Fruit fly (Drosophila melanogaster) whole organism, embryonic: ENCODE measurements around the gene Top3beta.
A peak's percentile ranks its signal among the peaks of the same experiment; 100 is the strongest.

Experiments used
- CG11093 ChIP-seq: fragments of 200-800 bp; sonication (Bioruptor generic); IDR thresholded peaks from 3 replicates; pipeline ENCODE4 v1.3.6; 2022; ENCODE audit warnings: missing biosample characterization, missing genetic modification characterization
- CG14965 ChIP-seq: fragments of 200-800 bp; sonication (Bioruptor generic); optimal IDR thresholded peaks from 2 replicates; lab custom pipeline; 2016; ENCODE audit warnings: missing biosample characterization, missing genetic modification characterization, borderline replicate concordance
- CG15696 ChIP-seq: fragments of 200-800 bp; sonication (Bioruptor generic); optimal IDR thresholded peaks from 2 replicates; lab custom pipeline; 2019; ENCODE audit warnings: missing biosample characterization, mild to moderate bottlenecking, missing genetic modification characterization, moderate library complexity
- CG1603 ChIP-seq: fragments of 200-800 bp; sonication (Bioruptor generic); optimal IDR thresholded peaks from 2 replicates; lab custom pipeline; 2019; ENCODE audit warnings: missing biosample characterization, mild to moderate bottlenecking, missing genetic modification characterization, moderate library complexity
- CG17568 ChIP-seq: fragments of 200-800 bp; sonication (Bioruptor generic); optimal IDR thresholded peaks from 2 replicates; lab custom pipeline; 2018; ENCODE audit warnings: missing biosample characterization, mild to moderate bottlenecking, missing genetic modification characterization, moderate library complexity
- CG1792 ChIP-seq: fragments of 200-800 bp; sonication (Bioruptor generic); optimal IDR thresholded peaks from 2 replicates; lab custom pipeline; 2016; ENCODE audit warnings: missing biosample characterization, missing genetic modification characterization
- CG18619 ChIP-seq: fragments of 200-800 bp; sonication (Bioruptor generic); optimal IDR thresholded peaks from 3 replicates; lab custom pipeline; 2017; ENCODE audit warnings: missing biosample characterization, mild to moderate bottlenecking, missing genetic modification characterization
- CG2129 ChIP-seq: fragments of 200-800 bp; sonication (Bioruptor generic); IDR thresholded peaks from 2 replicates; pipeline ENCODE4 v1.3.6; 2022; ENCODE audit warnings: missing biosample characterization, missing genetic modification characterization; ENCODE audit not compliant: partially characterized antibody
- CG33557 ChIP-seq: fragments of 200-800 bp; sonication (Bioruptor generic); optimal IDR thresholded peaks from 2 replicates; lab custom pipeline; 2019; ENCODE audit warnings: missing biosample characterization, mild to moderate bottlenecking, missing genetic modification characterization, moderate library complexity
- CG3995 ChIP-seq: fragments of 200-800 bp; sonication (Bioruptor generic); optimal IDR thresholded peaks from 3 replicates; lab custom pipeline; 2016; ENCODE audit warnings: missing biosample characterization, missing genetic modification characterization
- CG6813 ChIP-seq: fragments of 200-800 bp; sonication (Bioruptor generic); optimal IDR thresholded peaks from 2 replicates; lab custom pipeline; 2017; ENCODE audit warnings: missing biosample characterization, missing genetic modification characterization, mild to moderate bottlenecking, moderate library complexity, missing genetic modification reagents
- CG8765 ChIP-seq: fragments of 200-800 bp; sonication (Bioruptor generic); IDR thresholded peaks from 2 replicates; pipeline ENCODE4 v1.3.6; 2022; ENCODE audit warnings: missing biosample characterization, missing genetic modification characterization
- CG9727 ChIP-seq: fragments of 200-800 bp; sonication (Bioruptor generic); optimal IDR thresholded peaks from 3 replicates; lab custom pipeline; 2017; ENCODE audit warnings: missing biosample characterization, mild to moderate bottlenecking, missing genetic modification characterization
- CG9817 ChIP-seq: fragments of 200-800 bp; sonication (Bioruptor generic); optimal IDR thresholded peaks from 2 replicates; lab custom pipeline; 2018; ENCODE audit warnings: missing biosample characterization, mild to moderate bottlenecking, missing genetic modification characterization, moderate library complexity
- E2f1 ChIP-seq: fragments of 200-800 bp; sonication (Bioruptor generic); IDR thresholded peaks from 2 replicates; pipeline ENCODE4 v1.3.6; 2022; ENCODE audit warnings: missing biosample characterization, missing genetic modification characterization
- ERR ChIP-seq: fragments of 200-800 bp; sonication (Bioruptor generic); optimal IDR thresholded peaks from 2 replicates; lab custom pipeline; 2016; ENCODE audit warnings: missing biosample characterization, missing genetic modification characterization
- Fer1 ChIP-seq: fragments of 200-800 bp; sonication (Bioruptor generic); optimal IDR thresholded peaks from 2 replicates; lab custom pipeline; 2017; ENCODE audit warnings: missing biosample characterization, mild to moderate bottlenecking, missing genetic modification characterization
- Lim3 ChIP-seq: fragments of 200-800 bp; sonication (Bioruptor generic); IDR thresholded peaks from 2 replicates; pipeline ENCODE4 v1.3.6; 2022; ENCODE audit warnings: missing biosample characterization, missing genetic modification characterization
- MTF-1 ChIP-seq: fragments of 200-800 bp; sonication (Bioruptor generic); optimal IDR thresholded peaks from 2 replicates; lab custom pipeline; 2018; ENCODE audit warnings: missing biosample characterization, mild to moderate bottlenecking, missing genetic modification characterization, borderline replicate concordance
- NC2β ChIP-seq: fragments of 200-800 bp; sonication (Bioruptor generic); optimal IDR thresholded peaks from 2 replicates; lab custom pipeline; 2016; ENCODE audit warnings: missing biosample characterization, missing genetic modification characterization
- Nf-YB ChIP-seq: fragments of 200-800 bp; sonication (Bioruptor generic); optimal IDR thresholded peaks from 3 replicates; lab custom pipeline; 2019; ENCODE audit warnings: missing biosample characterization, mild to moderate bottlenecking, missing genetic modification characterization, moderate library complexity
- Poxn ChIP-seq: fragments of 200-800 bp; sonication (Bioruptor generic); IDR thresholded peaks from 2 replicates; pipeline ENCODE4 v1.3.6; 2022; ENCODE audit warnings: missing biosample characterization, missing genetic modification characterization
- Sin3A ChIP-seq: fragments of >200 bp; optimal IDR thresholded peaks from 2 replicates; lab custom pipeline; 2018
- Spps ChIP-seq: fragments of 200-800 bp; sonication (Bioruptor generic); optimal IDR thresholded peaks from 2 replicates; lab custom pipeline; 2018; ENCODE audit warnings: missing biosample characterization, mild to moderate bottlenecking, missing genetic modification characterization
- aop ChIP-seq: fragments of 200-800 bp; sonication (Bioruptor generic); IDR thresholded peaks from 2 replicates; pipeline ENCODE4 v1.3.6; 2022; ENCODE audit warnings: missing biosample characterization, missing genetic modification characterization
- ap ChIP-seq: fragments of 200-800 bp; sonication (Bioruptor generic); IDR thresholded peaks from 2 replicates; pipeline ENCODE4 v1.3.6; 2022; ENCODE audit warnings: missing biosample characterization, missing genetic modification characterization
- ash1 ChIP-seq: fragments of 200-800 bp; sonication (Bioruptor generic); optimal IDR thresholded peaks from 2 replicates; lab custom pipeline; 2018; ENCODE audit warnings: missing biosample characterization, mild to moderate bottlenecking, missing genetic modification characterization
- btn ChIP-seq: fragments of 200-800 bp; sonication (Bioruptor generic); optimal IDR thresholded peaks from 2 replicates; lab custom pipeline; 2016; ENCODE audit warnings: missing biosample characterization, missing genetic modification characterization
- chif ChIP-seq, 2 experiments: fragments of 200-800 bp; sonication (Bioruptor generic); optimal IDR thresholded peaks; 3 replicates each; lab custom pipeline; 2016; ENCODE audit warnings: missing biosample characterization in 2 of 2, missing genetic modification characterization in 2 of 2
- cwo ChIP-seq: fragments of 200-800 bp; sonication (Bioruptor generic); optimal IDR thresholded peaks from 3 replicates; lab custom pipeline; 2017; ENCODE audit warnings: missing biosample characterization, missing genetic modification characterization, mild to moderate bottlenecking, moderate library complexity, missing genetic modification reagents
- dmrt99B ChIP-seq: fragments of 200-800 bp; sonication (Bioruptor generic); optimal IDR thresholded peaks from 2 replicates; lab custom pipeline; 2018; ENCODE audit warnings: missing biosample characterization, mild to moderate bottlenecking, missing genetic modification characterization, moderate library complexity
- fd102C ChIP-seq: fragments of 200-800 bp; sonication (Bioruptor generic); optimal IDR thresholded peaks from 2 replicates; lab custom pipeline; 2018; ENCODE audit warnings: missing biosample characterization, mild to moderate bottlenecking, missing genetic modification characterization, moderate library complexity
- fd3F ChIP-seq: fragments of 200-800 bp; sonication (Bioruptor generic); optimal IDR thresholded peaks from 2 replicates; lab custom pipeline; 2018; ENCODE audit warnings: missing biosample characterization, mild to moderate bottlenecking, missing genetic modification characterization, moderate library complexity
- fd96Cb ChIP-seq: fragments of 200-800 bp; sonication (Bioruptor generic); optimal IDR thresholded peaks from 2 replicates; lab custom pipeline; 2018; ENCODE audit warnings: missing biosample characterization, mild to moderate bottlenecking, missing genetic modification characterization, moderate library complexity
- fu2 ChIP-seq: fragments of 200-800 bp; sonication (Bioruptor generic); optimal IDR thresholded peaks from 2 replicates; lab custom pipeline; 2016; ENCODE audit warnings: missing biosample characterization, missing genetic modification characterization
- gce ChIP-seq: fragments of 200-800 bp; sonication (Bioruptor generic); IDR thresholded peaks from 3 replicates; pipeline ENCODE4 v1.3.6; 2022; ENCODE audit warnings: missing biosample characterization, missing genetic modification characterization
- gcm ChIP-seq: fragments of 200-800 bp; sonication (Bioruptor generic); optimal IDR thresholded peaks from 2 replicates; lab custom pipeline; 2019; ENCODE audit warnings: missing biosample characterization, mild to moderate bottlenecking, missing genetic modification characterization, moderate library complexity
- grn ChIP-seq: fragments of 200-800 bp; sonication (Bioruptor generic); optimal IDR thresholded peaks from 3 replicates; lab custom pipeline; 2017; ENCODE audit warnings: missing biosample characterization, missing genetic modification characterization
- hb ChIP-seq: fragments of 200-800 bp; sonication (Bioruptor generic); IDR thresholded peaks from 3 replicates; pipeline ENCODE4 v1.3.6; 2022; ENCODE audit warnings: missing biosample characterization, missing genetic modification characterization; ENCODE audit not compliant: partially characterized antibody
- ken ChIP-seq: fragments of 200-800 bp; sonication (Bioruptor generic); IDR thresholded peaks from 3 replicates; pipeline ENCODE4 v1.3.6; 2022; ENCODE audit warnings: missing biosample characterization, missing genetic modification characterization
- lab ChIP-seq: fragments of 200-800 bp; sonication (Bioruptor generic); optimal IDR thresholded peaks from 3 replicates; lab custom pipeline; 2017; ENCODE audit warnings: missing biosample characterization, missing genetic modification characterization, mild to moderate bottlenecking, moderate library complexity, missing genetic modification reagents
- pan ChIP-seq, 4 experiments: fragments of >200 bp in 3 of 4; fragments of 200-800 bp in 1 of 4; sonication (Bioruptor generic) in 1 of 4; optimal IDR thresholded peaks in 3 of 4; IDR thresholded peaks in 1 of 4; 2 replicates each; pipeline versions ENCODE4 v1.3.6 to Lab custom; 2017 to 2022; ENCODE audit warnings: missing biosample characterization in 2 of 4, missing genetic modification characterization in 2 of 4, mixed read lengths in 1 of 4
- ranshi ChIP-seq: fragments of 200-800 bp; sonication (Bioruptor generic); IDR thresholded peaks from 2 replicates; pipeline ENCODE4 v1.3.6; 2022; ENCODE audit warnings: missing biosample characterization, missing genetic modification characterization
- repo ChIP-seq: fragments of 200-800 bp; sonication (Bioruptor generic); optimal IDR thresholded peaks from 2 replicates; lab custom pipeline; 2016; ENCODE audit warnings: missing biosample characterization, missing genetic modification characterization
- ro ChIP-seq: fragments of 200-800 bp; sonication (Bioruptor generic); IDR thresholded peaks from 2 replicates; pipeline ENCODE4 v1.3.6; 2022; ENCODE audit warnings: missing biosample characterization, missing genetic modification characterization
- sens ChIP-seq: fragments of 200-800 bp; sonication (Bioruptor generic); peaks from one replicate; lab custom pipeline; 2016; ENCODE audit warnings: missing biosample characterization, missing genetic modification characterization
- slp2 ChIP-seq: fragments of 200-800 bp; sonication (Bioruptor generic); optimal IDR thresholded peaks from 2 replicates; lab custom pipeline; 2016; ENCODE audit warnings: missing biosample characterization, missing genetic modification characterization
- sr ChIP-seq: fragments of 200-800 bp; sonication (Bioruptor generic); IDR thresholded peaks from 3 replicates; pipeline ENCODE4 v1.3.6; 2022; ENCODE audit warnings: missing biosample characterization, missing genetic modification characterization
- vvl ChIP-seq: fragments of 200-800 bp; sonication (Bioruptor generic); IDR thresholded peaks from 2 replicates; pipeline ENCODE4 v1.3.6; 2022; ENCODE audit warnings: missing biosample characterization, missing genetic modification characterization
- wor ChIP-seq: fragments of 200-800 bp; sonication (Bioruptor generic); IDR thresholded peaks from 2 replicates; pipeline ENCODE4 v1.3.6; 2022; ENCODE audit warnings: missing biosample characterization, missing genetic modification characterization

Top3beta gene

DNA sequence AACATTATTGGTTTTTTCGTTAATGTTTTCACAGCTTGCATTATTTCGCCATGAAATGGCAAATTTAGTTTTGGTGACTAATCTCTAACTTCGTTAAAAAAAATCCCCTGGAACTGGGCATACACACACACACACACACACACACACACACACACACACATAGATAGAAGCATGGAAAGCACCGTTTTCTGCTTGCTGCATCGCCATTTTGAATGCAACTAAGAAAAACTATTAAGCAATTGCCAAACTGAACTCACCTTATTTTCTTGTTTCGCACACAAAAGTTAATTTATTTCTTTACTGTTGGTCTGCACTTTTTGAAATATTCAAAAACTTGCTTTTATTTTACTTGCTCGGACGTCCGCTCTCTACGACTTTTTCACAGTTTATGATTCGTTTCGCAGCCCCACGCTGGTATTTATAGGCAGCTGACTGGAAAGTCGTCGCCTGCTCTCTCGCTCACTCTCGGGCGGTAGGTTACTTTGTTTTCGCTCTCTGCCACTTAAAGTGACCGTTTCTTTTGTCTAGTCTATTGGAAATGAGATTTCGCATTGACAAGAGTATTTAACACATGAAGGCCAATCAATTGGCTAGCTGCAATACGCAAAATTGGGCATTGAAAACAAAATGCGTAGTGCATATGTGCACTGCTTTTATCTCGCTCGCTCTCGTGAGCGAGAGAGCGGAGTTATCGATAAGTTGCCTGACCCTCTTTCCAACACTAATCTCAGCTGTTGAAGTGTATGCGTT, 8.7 kb downstream of the Top3beta start (continued):
- TF ChIP-seq hb (GFP tag; lab: Robert Waterston, UW) = no peak
- TF ChIP-seq CG33557 (GFP tag; lab: Kevin White, UChicago) = no peak
- TF ChIP-seq repo = peak; percentile 14
- TF ChIP-seq MTF-1 (GFP tag; lab: Kevin White, UChicago) = peak; percentile 18
- TF ChIP-seq fu2 (GFP tag; lab: Kevin White, UChicago) = no peak
- TF ChIP-seq pan (optimal IDR thresholded peaks at IDR 0.05; lab: Kevin White, UChicago) = no peak
- TF ChIP-seq pan (GFP tag; optimal IDR thresholded peaks at IDR 0.05 in 1 of 2, IDR thresholded peaks at IDR 0.05 in 1 of 2) = no peak
- TF ChIP-seq slp2 (GFP tag; lab: Kevin White, UChicago) = no peak
- no peak for TF ChIP-seq CG14965
- TF ChIP-seq ap (GFP tag; lab: Robert Waterston, UW) = no peak
- TF ChIP-seq fd102C (GFP tag; lab: Kevin White, UChicago) = no peak
- TF ChIP-seq gce (GFP tag; lab: Robert Waterston, UW) = no peak
- TF ChIP-seq ash1 (GFP tag; lab: Kevin White, UChicago) = no peak
- peak; percentile 46 for TF ChIP-seq CG9727 (GFP tag; lab: Kevin White, UChicago)
- TF ChIP-seq CG1792 (GFP tag; lab: Kevin White, UChicago) = no peak
- TF ChIP-seq lab (GFP tag; lab: Kevin White, UChicago) = peak; percentile 45
- no peak for TF ChIP-seq vvl
- no peak for TF ChIP-seq cwo (GFP tag; lab: Kevin White, UChicago)
- TF ChIP-seq wor (GFP tag; lab: Robert Waterston, UW) = no peak
- no peak for TF ChIP-seq fd3F (GFP tag; lab: Kevin White, UChicago)
- peak; percentile 10 for TF ChIP-seq gcm (GFP tag; lab: Kevin White, UChicago)
- no peak for TF ChIP-seq CG2129 (GFP tag; lab: Robert Waterston, UW)
- no peak for TF ChIP-seq CG8765 (GFP tag; lab: Robert Waterston, UW)
- TF ChIP-seq chif (GFP tag; optimal IDR thresholded peaks at IDR 0.05; lab: Kevin White, UChicago) = no peak
- TF ChIP-seq E2f1 = no peak
- TF ChIP-seq Poxn (GFP tag; lab: Robert Waterston, UW) = no peak
- TF ChIP-seq Lim3 (GFP tag; lab: Robert Waterston, UW) = no peak
- no peak for TF ChIP-seq dmrt99B (tag; lab: Kevin White, UChicago)
- peak; percentile 39 for TF ChIP-seq CG18619
- TF ChIP-seq Sin3A (lab: Kevin White, UChicago) = peak; percentile 15
- TF ChIP-seq grn = no peak
- no peak for TF ChIP-seq ranshi (GFP tag; lab: Robert Waterston, UW)
- TF ChIP-seq CG1603 (tag; lab: Kevin White, UChicago) = no peak
- TF ChIP-seq aop (GFP tag; lab: Robert Waterston, UW) = no peak
- TF ChIP-seq ro (GFP tag; lab: Robert Waterston, UW) = no peak
- no peak for TF ChIP-seq ken (GFP tag; lab: Robert Waterston, UW)
- peak; percentile 29 for TF ChIP-seq NC2β (GFP tag; lab: Kevin White, UChicago)
- no peak for TF ChIP-seq btn (GFP tag; lab: Kevin White, UChicago)
- TF ChIP-seq CG3995 (GFP tag; lab: Kevin White, UChicago) = no peak
- TF ChIP-seq CG15696 (tag; lab: Kevin White, UChicago) = no peak
- no peak for TF ChIP-seq fd96Cb (tag; lab: Kevin White, UChicago)
- TF ChIP-seq CG6813 (GFP tag; lab: Kevin White, UChicago) = no peak
- peak; percentile 41 for TF ChIP-seq Nf-YB (GFP tag; lab: Kevin White, UChicago)
- no peak for TF ChIP-seq ERR (GFP tag; lab: Kevin White, UChicago)
- TF ChIP-seq Fer1 (GFP tag; lab: Kevin White, UChicago) = peak; percentile 12
- peak; percentile 87 for TF ChIP-seq sens (GFP tag; lab: Kevin White, UChicago)
- TF ChIP-seq CG17568 (GFP tag; lab: Kevin White, UChicago) = no peak
- TF ChIP-seq CG9817 (tag; lab: Kevin White, UChicago) = no peak
- no peak for TF ChIP-seq CG11093 (GFP tag; lab: Robert Waterston, UW)
- no peak for TF ChIP-seq Spps (tag; lab: Kevin White, UChicago)
- TF ChIP-seq sr (GFP tag; lab: Robert Waterston, UW) = no peak
